Worm (Caenorhabditis elegans) whole organism, early embryonic: ENCODE results near the gene srj-13.

ENCODE experiments used
- ama-1 ChIP-seq: fragments of 150-350 bp; optimal IDR thresholded peaks from 2 replicates; lab custom pipeline; 2014
- ets-7 ChIP-seq: sonication (generic microtip); optimal IDR thresholded peaks from 2 replicates; lab custom pipeline; 2016; ENCODE audit warnings: missing genotype, missing genetic modification characterization, missing compliant biosample characterization
- hmbx-1 ChIP-seq: sonication (generic microtip); optimal IDR thresholded peaks from 2 replicates; lab custom pipeline; 2016; ENCODE audit warnings: mild to moderate bottlenecking, missing genetic modification characterization, missing compliant biosample characterization
- hmg-4 ChIP-seq: fragments of 200-800 bp; sonication (Bioruptor generic); optimal IDR thresholded peaks from 2 replicates; lab custom pipeline; 2018; ENCODE audit warnings: mild to moderate bottlenecking, missing genetic modification characterization, missing compliant biosample characterization
- tra-4 ChIP-seq: sonication (generic microtip); optimal IDR thresholded peaks from 2 replicates; lab custom pipeline; 2017; ENCODE audit warnings: missing genetic modification characterization, missing compliant biosample characterization

DNA sequence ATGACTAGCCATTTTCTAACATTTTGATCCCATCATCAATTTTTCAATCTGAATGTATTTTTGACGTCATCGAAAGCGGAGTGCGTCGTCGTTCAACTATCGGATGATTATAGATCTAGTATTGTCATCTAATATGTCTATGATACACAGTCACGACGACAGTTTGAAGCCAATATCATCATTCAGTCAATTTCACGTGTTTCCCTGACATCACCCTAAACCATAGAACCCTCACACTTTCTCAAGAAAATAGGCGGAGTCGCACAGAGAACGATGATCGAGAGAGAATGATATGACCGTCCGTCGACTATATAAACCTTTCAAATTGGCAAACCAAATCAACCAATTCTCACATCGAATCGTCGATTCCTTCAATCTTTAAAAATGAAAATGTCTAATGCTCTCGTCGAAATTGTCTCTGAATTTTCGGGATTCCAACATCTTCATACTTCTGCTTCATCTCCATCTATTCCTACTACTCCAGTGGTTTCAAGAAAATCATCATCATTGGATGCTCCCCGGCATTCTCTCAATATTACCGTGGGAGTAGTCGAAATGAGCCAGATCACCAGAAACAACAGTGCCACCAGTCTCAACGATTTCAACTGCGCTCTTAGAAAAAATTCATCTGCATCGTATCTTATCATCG is 13.4 kb downstream of the srj-13 start, which contains the start of gene F18E3.13:
- TF ChIP-seq ets-7 (no peak), ama-1 (lab: Kevin White, UChicago) (no peak), hmbx-1 (tag; lab: Kevin White, UChicago) (no peak), hmg-4 (GFP tag; lab: Kevin White, UChicago) (no peak), tra-4 (no peak)
